Worm (Caenorhabditis elegans): ENCODE measurements around the gene Y62H9A.3.

ce11 chrX:11907263-11907662, 27.5 kb upstream of the Y62H9A.3 start, which contains the start of gene Y62H9A.11:
- TF ChIP-seq mel-28 (tag; optimal IDR thresholded peaks at IDR 0.05; ENCODE audit: borderline replicate concordance) (no peak), F57A8.1 (GFP tag; optimal IDR thresholded peaks at IDR 0.05) (no peak), F37B4.10 (GFP tag; IDR thresholded peaks at IDR 0.05) (no peak), akir-1 (GFP tag; optimal IDR thresholded peaks at IDR 0.05) (no peak), fkh-3 (tag; optimal IDR thresholded peaks at IDR 0.05) (no peak)

Measured in whole organism, young adult.